Fruit fly (Drosophila melanogaster) whole organism, adult: ENCODE measurements around the gene CG6236.
A peak's percentile ranks its signal among the peaks of the same experiment; 100 is the strongest.

Experiments used
- CG12768 ChIP-seq: fragments of 200-800 bp; sonication (Bioruptor generic); optimal IDR thresholded peaks from 2 replicates; lab custom pipeline; 2017; ENCODE audit warnings: missing biosample characterization, missing genetic modification characterization, mild to moderate bottlenecking, moderate library complexity, missing genetic modification reagents
- CG14711 ChIP-seq: fragments of 200-800 bp; sonication (Bioruptor generic); optimal IDR thresholded peaks from 2 replicates; lab custom pipeline; 2018; ENCODE audit warnings: missing biosample characterization, mild to moderate bottlenecking, missing genetic modification characterization, moderate library complexity
- CG1620 ChIP-seq: fragments of 200-800 bp; sonication (Bioruptor generic); optimal IDR thresholded peaks from 2 replicates; lab custom pipeline; 2016; ENCODE audit warnings: missing biosample characterization, missing genetic modification characterization
- CG33017 ChIP-seq: fragments of 200-800 bp; sonication (Bioruptor generic); optimal IDR thresholded peaks from 2 replicates; lab custom pipeline; 2018; ENCODE audit warnings: missing biosample characterization, mild to moderate bottlenecking, missing genetic modification characterization, moderate library complexity
- CG7101 ChIP-seq: fragments of 200-800 bp; sonication (Bioruptor generic); optimal IDR thresholded peaks from 2 replicates; lab custom pipeline; 2018; ENCODE audit warnings: missing biosample characterization, mild to moderate bottlenecking, missing genetic modification characterization, moderate library complexity
- Clk ChIP-seq: fragments of 200-800 bp; sonication (Bioruptor generic); optimal IDR thresholded peaks from 2 replicates; lab custom pipeline; 2017; ENCODE audit warnings: missing biosample characterization, missing genetic modification characterization
- Crg-1 ChIP-seq: fragments of 200-800 bp; sonication (Bioruptor generic); optimal IDR thresholded peaks from 2 replicates; lab custom pipeline; 2016; ENCODE audit warnings: missing biosample characterization, missing genetic modification characterization
- Mnt ChIP-seq: fragments of 200-800 bp; sonication (Bioruptor generic); optimal IDR thresholded peaks from 2 replicates; lab custom pipeline; 2016; ENCODE audit warnings: missing biosample characterization, mild to moderate bottlenecking, missing genetic modification characterization
- cic ChIP-seq: fragments of 200-800 bp; sonication (Bioruptor generic); optimal IDR thresholded peaks from 2 replicates; lab custom pipeline; 2017; ENCODE audit warnings: missing biosample characterization, mild to moderate bottlenecking, missing genetic modification characterization, moderate library complexity
- cnc ChIP-seq, 2 experiments: fragments of >200 bp; optimal IDR thresholded peaks; 2 replicates each; lab custom pipeline; 2017
- kay ChIP-seq: fragments of 200-800 bp; sonication (Bioruptor generic); peaks from one replicate; lab custom pipeline; 2016; ENCODE audit warnings: missing biosample characterization, missing genetic modification characterization, borderline replicate concordance
- ovo ChIP-seq: fragments of 200-800 bp; sonication (Bioruptor generic); optimal IDR thresholded peaks from 2 replicates; lab custom pipeline; 2016; ENCODE audit warnings: missing biosample characterization, missing genetic modification characterization
- tj ChIP-seq: fragments of 200-800 bp; sonication (Bioruptor generic); optimal IDR thresholded peaks from 3 replicates; lab custom pipeline; 2017; ENCODE audit warnings: missing biosample characterization, mild to moderate bottlenecking, missing genetic modification characterization, moderate library complexity

DNA sequence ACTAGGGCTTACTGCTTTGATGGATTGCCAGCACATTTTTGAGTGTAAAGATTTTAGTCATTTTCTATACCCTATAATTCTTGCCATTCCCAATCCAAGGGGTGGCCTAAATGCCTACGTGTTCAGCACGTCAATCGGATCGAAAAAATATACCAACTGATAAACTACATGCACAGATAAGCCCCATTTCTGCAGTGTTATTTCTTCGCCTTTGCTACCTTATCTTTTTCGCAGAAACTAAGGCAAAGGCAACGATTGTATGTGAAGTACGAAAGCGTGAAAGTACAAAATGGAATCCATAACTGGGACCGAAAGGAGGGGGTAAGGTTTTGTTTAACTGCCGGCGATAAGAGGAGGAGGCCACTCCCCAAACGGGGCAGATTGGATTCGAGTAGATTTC, 30.2 kb downstream of the CG6236 start:
- TF ChIP-seq tj (GFP tag; lab: Kevin White, UChicago) (no peak), kay (GFP tag; lab: Kevin White, UChicago) (peak; percentile 95), cic (GFP tag; lab: Kevin White, UChicago) (peak; percentile 50), CG1620 (GFP tag; lab: Kevin White, UChicago) (no peak), CG7101 (tag; lab: Kevin White, UChicago) (no peak), CG14711 (no peak), ovo (GFP tag; lab: Kevin White, UChicago) (no peak), CG12768 (GFP tag; lab: Kevin White, UChicago) (peak; percentile 36), Mnt (GFP tag; lab: Kevin White, UChicago) (peak; percentile 45), cnc (optimal IDR thresholded peaks at IDR 0.05; lab: Kevin White, UChicago) (no peak), Crg-1 (GFP tag; lab: Kevin White, UChicago) (no peak), Clk (no peak), CG33017 (tag; lab: Kevin White, UChicago) (no peak)
